Fruit fly (Drosophila melanogaster) whole organism, embryonic: Measurements from ENCODE around the gene CG14043.

Experiments used
- Abd-B ChIP-seq: fragments of 200-800 bp; sonication (Bioruptor generic); optimal IDR thresholded peaks from 2 replicates; lab custom pipeline; 2018; ENCODE audit warnings: missing biosample characterization, mild to moderate bottlenecking, missing genetic modification characterization, moderate library complexity
- Bteb2 ChIP-seq: fragments of 200-800 bp; sonication (Bioruptor generic); optimal IDR thresholded peaks from 2 replicates; lab custom pipeline; 2016; ENCODE audit warnings: missing biosample characterization, missing genetic modification characterization
- CG10959 ChIP-seq: fragments of 200-800 bp; sonication (Bioruptor generic); IDR thresholded peaks from 2 replicates; pipeline ENCODE4 v1.3.6; 2022; ENCODE audit warnings: missing biosample characterization, missing genetic modification characterization
- CG11456 ChIP-seq: fragments of 200-800 bp; sonication (Bioruptor generic); IDR thresholded peaks from 3 replicates; pipeline ENCODE4 v1.3.6; 2022; ENCODE audit warnings: missing biosample characterization, missing genetic modification characterization
- CG11504 ChIP-seq: fragments of 200-800 bp; sonication (Bioruptor generic); optimal IDR thresholded peaks from 3 replicates; lab custom pipeline; 2019; ENCODE audit warnings: missing biosample characterization, mild to moderate bottlenecking, missing genetic modification characterization, moderate library complexity
- CG12391 ChIP-seq: fragments of 200-800 bp; sonication (Bioruptor generic); optimal IDR thresholded peaks from 3 replicates; lab custom pipeline; 2018; ENCODE audit warnings: missing biosample characterization, mild to moderate bottlenecking, missing genetic modification characterization, moderate library complexity
- CG12769 ChIP-seq: fragments of 200-800 bp; sonication (Bioruptor generic); optimal IDR thresholded peaks from 2 replicates; lab custom pipeline; 2019; ENCODE audit warnings: missing biosample characterization, mild to moderate bottlenecking, missing genetic modification characterization, moderate library complexity
- CG13624 ChIP-seq: fragments of 200-800 bp; sonication (Bioruptor generic); optimal IDR thresholded peaks from 2 replicates; lab custom pipeline; 2016; ENCODE audit warnings: missing biosample characterization, missing genetic modification characterization
- CG13894 ChIP-seq: fragments of 200-800 bp; sonication (Bioruptor generic); optimal IDR thresholded peaks from 3 replicates; lab custom pipeline; 2018; ENCODE audit warnings: missing biosample characterization, mild to moderate bottlenecking, missing genetic modification characterization, moderate library complexity
- CG15011 ChIP-seq: fragments of 200-800 bp; sonication (Bioruptor generic); optimal IDR thresholded peaks from 3 replicates; lab custom pipeline; 2018; ENCODE audit warnings: missing biosample characterization, mild to moderate bottlenecking, missing genetic modification characterization
- CG15601 ChIP-seq: fragments of 200-800 bp; sonication (Bioruptor generic); optimal IDR thresholded peaks from 3 replicates; lab custom pipeline; 2019; ENCODE audit warnings: missing biosample characterization, mild to moderate bottlenecking, missing genetic modification characterization, moderate library complexity
- CG1602 ChIP-seq: fragments of 200-800 bp; sonication (Bioruptor generic); optimal IDR thresholded peaks from 3 replicates; lab custom pipeline; 2016; ENCODE audit warnings: missing biosample characterization, missing genetic modification characterization
- CG16863 ChIP-seq: fragments of 200-800 bp; sonication (Bioruptor generic); optimal IDR thresholded peaks from 3 replicates; lab custom pipeline; 2016; ENCODE audit warnings: missing biosample characterization, missing genetic modification characterization
- CG17385 ChIP-seq: fragments of 200-800 bp; sonication (Bioruptor generic); optimal IDR thresholded peaks from 3 replicates; lab custom pipeline; 2018; ENCODE audit warnings: missing biosample characterization, mild to moderate bottlenecking, missing genetic modification characterization
- CG17568 ChIP-seq: fragments of 200-800 bp; sonication (Bioruptor generic); optimal IDR thresholded peaks from 2 replicates; lab custom pipeline; 2018; ENCODE audit warnings: missing biosample characterization, mild to moderate bottlenecking, missing genetic modification characterization, moderate library complexity
- CG2129 ChIP-seq: fragments of 200-800 bp; sonication (Bioruptor generic); IDR thresholded peaks from 2 replicates; pipeline ENCODE4 v1.3.6; 2022; ENCODE audit warnings: missing biosample characterization, missing genetic modification characterization; ENCODE audit not compliant: partially characterized antibody
- CG30020 ChIP-seq: fragments of 200-800 bp; optimal IDR thresholded peaks from 2 replicates; lab custom pipeline; 2019; ENCODE audit warnings: missing biosample characterization, mild to moderate bottlenecking, missing genetic modification characterization, moderate library complexity
- CG43689 ChIP-seq: fragments of 200-800 bp; sonication (Bioruptor generic); IDR thresholded peaks from 2 replicates; pipeline ENCODE4 v1.3.6; 2022; ENCODE audit warnings: missing biosample characterization, missing genetic modification characterization
- CG6689 ChIP-seq: fragments of 200-800 bp; sonication (Bioruptor generic); IDR thresholded peaks from 2 replicates; pipeline ENCODE4 v1.3.6; 2022; ENCODE audit warnings: missing biosample characterization, missing genetic modification characterization
- CG6765 ChIP-seq: fragments of 200-800 bp; sonication (Bioruptor generic); optimal IDR thresholded peaks from 3 replicates; lab custom pipeline; 2017; ENCODE audit warnings: missing biosample characterization, mild to moderate bottlenecking, missing genetic modification characterization
- CG7839 ChIP-seq: fragments of 200-800 bp; sonication (Bioruptor generic); optimal IDR thresholded peaks from 3 replicates; lab custom pipeline; 2018; ENCODE audit warnings: missing biosample characterization, mild to moderate bottlenecking, missing genetic modification characterization, moderate library complexity
- CG7963 ChIP-seq: fragments of 200-800 bp; sonication (Bioruptor generic); IDR thresholded peaks from 3 replicates; pipeline ENCODE4 v1.3.6; 2022; ENCODE audit warnings: missing biosample characterization, missing genetic modification characterization; ENCODE audit not compliant: partially characterized antibody
- D19A ChIP-seq: fragments of 200-800 bp; optimal IDR thresholded peaks from 3 replicates; lab custom pipeline; 2019; ENCODE audit warnings: missing biosample characterization, mild to moderate bottlenecking, missing genetic modification characterization, moderate library complexity
- Dfd ChIP-seq, 2 experiments: fragments of >200 bp; optimal IDR thresholded peaks; 2 replicates each; lab custom pipeline; 2017; ENCODE audit warnings: missing biosample characterization in 2 of 2, missing genetic modification characterization in 2 of 2
- ERR ChIP-seq: fragments of 200-800 bp; sonication (Bioruptor generic); optimal IDR thresholded peaks from 2 replicates; lab custom pipeline; 2016; ENCODE audit warnings: missing biosample characterization, missing genetic modification characterization
- HmgD ChIP-seq: fragments of 200-800 bp; sonication (Bioruptor generic); optimal IDR thresholded peaks from 3 replicates; lab custom pipeline; 2016; ENCODE audit warnings: missing biosample characterization, missing genetic modification characterization
- HmgZ ChIP-seq: fragments of 200-800 bp; sonication (Bioruptor generic); optimal IDR thresholded peaks from 2 replicates; lab custom pipeline; 2018; ENCODE audit warnings: missing biosample characterization, mild to moderate bottlenecking, missing genetic modification characterization
- Hmx ChIP-seq: fragments of 200-800 bp; sonication (Bioruptor generic); optimal IDR thresholded peaks from 2 replicates; lab custom pipeline; 2016; ENCODE audit warnings: missing biosample characterization, missing genetic modification characterization
- NC2β ChIP-seq: fragments of 200-800 bp; sonication (Bioruptor generic); optimal IDR thresholded peaks from 2 replicates; lab custom pipeline; 2016; ENCODE audit warnings: missing biosample characterization, missing genetic modification characterization
- NFAT ChIP-seq: fragments of 200-800 bp; sonication (Bioruptor generic); IDR thresholded peaks from 2 replicates; pipeline ENCODE4 v1.3.6; 2022; ENCODE audit warnings: missing biosample characterization, missing genetic modification characterization
- Nf-YA ChIP-seq: fragments of 200-800 bp; sonication (Bioruptor generic); IDR thresholded peaks from 2 replicates; pipeline ENCODE4 v1.3.6; 2022; ENCODE audit warnings: missing biosample characterization, missing genetic modification characterization
- Nf-YC ChIP-seq: fragments of 200-800 bp; optimal IDR thresholded peaks from 3 replicates; lab custom pipeline; 2019; ENCODE audit warnings: missing biosample characterization, mild to moderate bottlenecking, missing genetic modification characterization, moderate library complexity
- NfI ChIP-seq: fragments of 200-800 bp; sonication (Bioruptor generic); optimal IDR thresholded peaks from 3 replicates; lab custom pipeline; 2018; ENCODE audit warnings: missing biosample characterization, mild to moderate bottlenecking, missing genetic modification characterization, moderate library complexity
- Oaz ChIP-seq: fragments of 200-800 bp; sonication (Bioruptor generic); IDR thresholded peaks from 2 replicates; pipeline ENCODE4 v1.3.6; 2022; ENCODE audit warnings: missing biosample characterization, missing genetic modification characterization
- Poxn ChIP-seq: fragments of 200-800 bp; sonication (Bioruptor generic); IDR thresholded peaks from 2 replicates; pipeline ENCODE4 v1.3.6; 2022; ENCODE audit warnings: missing biosample characterization, missing genetic modification characterization
- Spps ChIP-seq: fragments of 200-800 bp; sonication (Bioruptor generic); optimal IDR thresholded peaks from 2 replicates; lab custom pipeline; 2018; ENCODE audit warnings: missing biosample characterization, mild to moderate bottlenecking, missing genetic modification characterization
- abd-A ChIP-seq: fragments of 200-800 bp; sonication (Bioruptor generic); optimal IDR thresholded peaks from 3 replicates; lab custom pipeline; 2019; ENCODE audit warnings: missing biosample characterization, mild to moderate bottlenecking, missing genetic modification characterization, moderate library complexity
- ash1 ChIP-seq: fragments of 200-800 bp; sonication (Bioruptor generic); optimal IDR thresholded peaks from 2 replicates; lab custom pipeline; 2018; ENCODE audit warnings: missing biosample characterization, mild to moderate bottlenecking, missing genetic modification characterization
- chinmo ChIP-seq: fragments of 200-800 bp; sonication (Bioruptor generic); IDR thresholded peaks from 4 replicates; pipeline ENCODE4 v1.3.6; 2022; ENCODE audit warnings: missing biosample characterization, missing genetic modification characterization; ENCODE audit not compliant: partially characterized antibody
- crc ChIP-seq: fragments of 200-800 bp; sonication (Bioruptor generic); optimal IDR thresholded peaks from 2 replicates; lab custom pipeline; 2016; ENCODE audit warnings: missing biosample characterization, missing genetic modification characterization
- fd64A ChIP-seq: fragments of 200-800 bp; sonication (Bioruptor generic); optimal IDR thresholded peaks from 3 replicates; lab custom pipeline; 2018; ENCODE audit warnings: missing biosample characterization, mild to moderate bottlenecking, missing genetic modification characterization
- lmd ChIP-seq: fragments of 200-800 bp; sonication (Bioruptor generic); IDR thresholded peaks from 2 replicates; pipeline ENCODE4 v1.3.6; 2022; ENCODE audit warnings: missing biosample characterization, missing genetic modification characterization
- lov ChIP-seq, 2 experiments: fragments of 200-800 bp in 1 of 2; fragments of >200 bp in 1 of 2; sonication (Bioruptor generic) in 1 of 2; IDR thresholded peaks in 1 of 2; optimal IDR thresholded peaks in 1 of 2; 2 replicates in 1 of 2; 3 replicates in 1 of 2; pipeline versions ENCODE4 v1.3.6 to Lab custom; 2017 to 2022; ENCODE audit warnings: missing biosample characterization in 1 of 2, missing genetic modification characterization in 1 of 2
- nmo ChIP-seq: fragments of 200-800 bp; sonication (Bioruptor generic); optimal IDR thresholded peaks from 2 replicates; lab custom pipeline; 2018; ENCODE audit warnings: missing biosample characterization, mild to moderate bottlenecking, missing genetic modification characterization, moderate library complexity
- pfk ChIP-seq: fragments of 200-800 bp; sonication (Bioruptor generic); optimal IDR thresholded peaks from 2 replicates; lab custom pipeline; 2018; ENCODE audit warnings: missing biosample characterization, mild to moderate bottlenecking, missing genetic modification characterization, moderate library complexity
- so ChIP-seq: fragments of 200-800 bp; sonication (Bioruptor generic); IDR thresholded peaks from 3 replicates; pipeline ENCODE4 v1.3.6; 2022; ENCODE audit warnings: missing biosample characterization, missing genetic modification characterization
- sug ChIP-seq: fragments of 200-800 bp; optimal IDR thresholded peaks from 2 replicates; lab custom pipeline; 2019; ENCODE audit warnings: missing biosample characterization, mild to moderate bottlenecking, missing genetic modification characterization, moderate library complexity
- tll ChIP-seq, 2 experiments: fragments of 200-800 bp in 1 of 2; fragments of >200 bp in 1 of 2; sonication (Bioruptor generic) in 1 of 2; optimal IDR thresholded peaks; 2 replicates each; lab custom pipeline; 2017 to 2019; ENCODE audit warnings: missing biosample characterization in 2 of 2, missing genetic modification characterization in 2 of 2, mild to moderate bottlenecking in 1 of 2, moderate library complexity in 1 of 2
- yki ChIP-seq: fragments of >200 bp; optimal IDR thresholded peaks from 3 replicates; lab custom pipeline; 2018
- z ChIP-seq: fragments of 200-800 bp; sonication (Bioruptor generic); IDR thresholded peaks from 3 replicates; pipeline ENCODE4 v1.3.6; 2022; ENCODE audit warnings: missing biosample characterization, missing genetic modification characterization
- zfh1 ChIP-seq: fragments of 200-800 bp; sonication (Bioruptor generic); IDR thresholded peaks from 3 replicates; pipeline ENCODE4 v1.3.6; 2022; ENCODE audit warnings: missing biosample characterization, missing genetic modification characterization

Gene CG14043

DNA sequence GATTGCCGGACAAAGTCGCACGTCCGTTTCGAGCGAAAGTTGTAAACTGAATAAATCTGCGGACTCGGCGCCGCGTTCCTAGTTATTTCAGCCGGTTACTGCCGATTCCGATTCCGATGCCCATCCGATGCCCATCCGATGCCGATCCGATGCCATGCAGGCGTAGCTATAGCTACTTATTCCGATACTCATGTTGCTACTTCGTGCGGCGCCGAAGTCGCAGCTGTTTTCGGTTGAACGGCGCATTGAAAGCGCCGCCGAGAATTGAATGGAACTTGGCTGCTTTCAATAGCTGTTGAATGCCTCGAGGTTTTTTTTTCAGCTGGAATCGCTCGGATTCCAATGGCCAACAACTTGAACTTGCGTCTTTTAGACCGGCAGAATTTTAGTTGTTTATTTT is 43.2 kb upstream of the CG14043 start (continued):
- TF ChIP-seq CG6689 (GFP tag; lab: Robert Waterston, UW), result no peak
- TF ChIP-seq Poxn (GFP tag; lab: Robert Waterston, UW), result no peak
- no peak for TF ChIP-seq z
- no peak for TF ChIP-seq pfk (GFP tag; lab: Kevin White, UChicago)
- peak; percentile 98 for TF ChIP-seq CG15601
- no peak for TF ChIP-seq NfI (GFP tag; lab: Kevin White, UChicago)
- TF ChIP-seq CG13624, result no peak
- no peak for TF ChIP-seq NC2β (GFP tag; lab: Kevin White, UChicago)
- no peak for TF ChIP-seq CG17568 (GFP tag; lab: Kevin White, UChicago)
- TF ChIP-seq CG1602 (GFP tag; lab: Kevin White, UChicago), result no peak
- no peak for TF ChIP-seq CG7839 (tag; lab: Kevin White, UChicago)
- TF ChIP-seq CG16863 (GFP tag; lab: Kevin White, UChicago), result no peak
- peak; percentile 58 for TF ChIP-seq CG6765 (GFP tag; lab: Kevin White, UChicago)
- peak; percentile 17 for TF ChIP-seq CG17385 (GFP tag; lab: Kevin White, UChicago)
- no peak for TF ChIP-seq NFAT
- TF ChIP-seq abd-A (tag; lab: Kevin White, UChicago), result no peak
- TF ChIP-seq yki (lab: Kevin White, UChicago), result no peak
- TF ChIP-seq CG12391 (tag; lab: Kevin White, UChicago), result no peak
- TF ChIP-seq CG2129 (GFP tag; lab: Robert Waterston, UW), result no peak
- TF ChIP-seq CG13894, result peak; percentile 100
- no peak for TF ChIP-seq HmgD
- 0 out of 3 replicates have a peak, but pooled peaks have one; percentile 34 for TF ChIP-seq so (GFP tag; lab: Robert Waterston, UW)
- no peak for TF ChIP-seq Bteb2 (GFP tag; lab: Kevin White, UChicago)
- no peak for TF ChIP-seq lmd (GFP tag; lab: Robert Waterston, UW)
- no peak for TF ChIP-seq Abd-B (GFP tag; lab: Kevin White, UChicago)
- TF ChIP-seq CG30020 (tag; lab: Kevin White, UChicago), result no peak
- TF ChIP-seq CG7963, result no peak
- TF ChIP-seq nmo (GFP tag; lab: Kevin White, UChicago), result no peak
- no peak for TF ChIP-seq chinmo
- TF ChIP-seq Nf-YA (GFP tag; lab: Robert Waterston, UW), result no peak
- TF ChIP-seq sug (tag; lab: Kevin White, UChicago), result no peak
- TF ChIP-seq CG12769 (tag; lab: Kevin White, UChicago), result no peak
- no peak for TF ChIP-seq ERR
- TF ChIP-seq Oaz (GFP tag; lab: Robert Waterston, UW), result no peak
- no peak for TF ChIP-seq CG11504 (tag; lab: Kevin White, UChicago)
- TF ChIP-seq CG43689 (GFP tag; lab: Robert Waterston, UW), result no peak
- TF ChIP-seq Hmx (GFP tag; lab: Kevin White, UChicago), result no peak
- TF ChIP-seq Nf-YC (tag; lab: Kevin White, UChicago), result no peak
- no peak for TF ChIP-seq HmgZ (tag; lab: Kevin White, UChicago)
- TF ChIP-seq CG15011 (GFP tag; lab: Kevin White, UChicago), result no peak
- TF ChIP-seq tll (GFP tag; optimal IDR thresholded peaks at IDR 0.05; lab: Kevin White, UChicago), result no peak
- TF ChIP-seq CG10959, result no peak
- no peak for TF ChIP-seq fd64A (GFP tag; lab: Kevin White, UChicago)
- no peak for TF ChIP-seq CG11456 (GFP tag; lab: Robert Waterston, UW)
- no peak for TF ChIP-seq ash1 (GFP tag; lab: Kevin White, UChicago)
- TF ChIP-seq crc (GFP tag; lab: Kevin White, UChicago), result no peak
- TF ChIP-seq D19A, result no peak
- no peak for TF ChIP-seq zfh1
- TF ChIP-seq Dfd (GFP tag; optimal IDR thresholded peaks at IDR 0.05; lab: Kevin White, UChicago), result no peak
- TF ChIP-seq lov (optimal IDR thresholded peaks at IDR 0.05; lab: Kevin White, UChicago), result no peak
- no peak for TF ChIP-seq lov (GFP tag; IDR thresholded peaks at IDR 0.05; lab: Robert Waterston, UW)
- no peak for TF ChIP-seq Spps
